Fruit fly (Drosophila melanogaster) whole organism, embryonic: Measurements from ENCODE around the gene CG13481.

Experiments used
- CG10431 ChIP-seq: fragments of 200-800 bp; sonication (Bioruptor generic); optimal IDR thresholded peaks from 3 replicates; lab custom pipeline; 2018; ENCODE audit warnings: missing biosample characterization, mild to moderate bottlenecking, missing genetic modification characterization
- CG11456 ChIP-seq: fragments of 200-800 bp; sonication (Bioruptor generic); IDR thresholded peaks from 3 replicates; pipeline ENCODE4 v1.3.6; 2022; ENCODE audit warnings: missing biosample characterization, missing genetic modification characterization
- CG11504 ChIP-seq: fragments of 200-800 bp; sonication (Bioruptor generic); optimal IDR thresholded peaks from 3 replicates; lab custom pipeline; 2019; ENCODE audit warnings: missing biosample characterization, mild to moderate bottlenecking, missing genetic modification characterization, moderate library complexity
- CG12071 ChIP-seq: fragments of 200-800 bp; sonication (Bioruptor generic); optimal IDR thresholded peaks from 3 replicates; lab custom pipeline; 2018; ENCODE audit warnings: missing biosample characterization, mild to moderate bottlenecking, missing genetic modification characterization
- CG13296 ChIP-seq: fragments of 200-800 bp; sonication (Bioruptor generic); optimal IDR thresholded peaks from 3 replicates; lab custom pipeline; 2018; ENCODE audit warnings: missing biosample characterization, mild to moderate bottlenecking, missing genetic modification characterization
- CG13775 ChIP-seq: fragments of 200-800 bp; sonication (Bioruptor generic); optimal IDR thresholded peaks from 3 replicates; lab custom pipeline; 2017; ENCODE audit warnings: missing biosample characterization, mild to moderate bottlenecking, missing genetic modification characterization
- CG15479 ChIP-seq: fragments of 200-800 bp; sonication (Bioruptor generic); optimal IDR thresholded peaks from 3 replicates; lab custom pipeline; 2019; ENCODE audit warnings: missing biosample characterization, mild to moderate bottlenecking, missing genetic modification characterization, moderate library complexity
- CG1647 ChIP-seq: fragments of 200-800 bp; sonication (Bioruptor generic); optimal IDR thresholded peaks from 3 replicates; lab custom pipeline; 2016; ENCODE audit warnings: missing biosample characterization, missing genetic modification characterization
- CG16813 ChIP-seq: fragments of 200-800 bp; sonication (Bioruptor generic); IDR thresholded peaks from 3 replicates; pipeline ENCODE4 v1.3.6; 2022; ENCODE audit warnings: missing biosample characterization, missing genetic modification characterization; ENCODE audit not compliant: partially characterized antibody
- CG2202 ChIP-seq: fragments of 200-800 bp; sonication (Bioruptor generic); optimal IDR thresholded peaks from 2 replicates; lab custom pipeline; 2018; ENCODE audit warnings: missing biosample characterization, mild to moderate bottlenecking, missing genetic modification characterization
- CG3995 ChIP-seq: fragments of 200-800 bp; sonication (Bioruptor generic); optimal IDR thresholded peaks from 3 replicates; lab custom pipeline; 2016; ENCODE audit warnings: missing biosample characterization, missing genetic modification characterization
- CG6765 ChIP-seq: fragments of 200-800 bp; sonication (Bioruptor generic); optimal IDR thresholded peaks from 3 replicates; lab custom pipeline; 2017; ENCODE audit warnings: missing biosample characterization, mild to moderate bottlenecking, missing genetic modification characterization
- CG7963 ChIP-seq: fragments of 200-800 bp; sonication (Bioruptor generic); IDR thresholded peaks from 3 replicates; pipeline ENCODE4 v1.3.6; 2022; ENCODE audit warnings: missing biosample characterization, missing genetic modification characterization; ENCODE audit not compliant: partially characterized antibody
- CG8290 ChIP-seq, 3 experiments: fragments of 200-800 bp; sonication (Bioruptor generic); optimal IDR thresholded peaks; 2 replicates each; lab custom pipeline; 2016 to 2019; ENCODE audit warnings: missing biosample characterization in 3 of 3, missing genetic modification characterization in 3 of 3, mild to moderate bottlenecking in 2 of 3, moderate library complexity in 1 of 3
- CG8478 ChIP-seq: fragments of >200 bp; optimal IDR thresholded peaks from 2 replicates; lab custom pipeline; 2018
- Dad ChIP-seq: fragments of 200-800 bp; sonication (Bioruptor generic); optimal IDR thresholded peaks from 3 replicates; lab custom pipeline; 2016; ENCODE audit warnings: missing biosample characterization, missing genetic modification characterization
- Fer2 ChIP-seq: fragments of 200-800 bp; sonication (Bioruptor generic); optimal IDR thresholded peaks from 2 replicates; lab custom pipeline; 2018; ENCODE audit warnings: missing biosample characterization, mild to moderate bottlenecking, missing genetic modification characterization, moderate library complexity
- Meics ChIP-seq: fragments of 200-800 bp; sonication (Bioruptor generic); optimal IDR thresholded peaks from 2 replicates; lab custom pipeline; 2017; ENCODE audit warnings: missing biosample characterization, mild to moderate bottlenecking, missing genetic modification characterization
- NK7.1 ChIP-seq: fragments of 200-800 bp; sonication (Bioruptor generic); optimal IDR thresholded peaks from 3 replicates; lab custom pipeline; 2016; ENCODE audit warnings: missing biosample characterization, missing genetic modification characterization
- Nf-YB ChIP-seq: fragments of 200-800 bp; sonication (Bioruptor generic); optimal IDR thresholded peaks from 3 replicates; lab custom pipeline; 2019; ENCODE audit warnings: missing biosample characterization, mild to moderate bottlenecking, missing genetic modification characterization, moderate library complexity
- Rfx ChIP-seq: fragments of 200-800 bp; sonication (Bioruptor generic); IDR thresholded peaks from 2 replicates; pipeline ENCODE4 v1.3.6; 2022; ENCODE audit warnings: missing biosample characterization, missing genetic modification characterization
- Taf1 ChIP-seq: fragments of 200-800 bp; sonication (Bioruptor generic); IDR thresholded peaks from 2 replicates; pipeline ENCODE4 v1.3.6; 2022; ENCODE audit warnings: missing biosample characterization, missing genetic modification characterization
- Vsx1 ChIP-seq: fragments of 200-800 bp; sonication (Bioruptor generic); optimal IDR thresholded peaks from 2 replicates; lab custom pipeline; 2017; ENCODE audit warnings: missing biosample characterization, mild to moderate bottlenecking, missing genetic modification characterization, missing genetic modification reagents
- bigmax ChIP-seq: fragments of 200-800 bp; sonication (Bioruptor generic); optimal IDR thresholded peaks from 2 replicates; lab custom pipeline; 2018; ENCODE audit warnings: missing biosample characterization, mild to moderate bottlenecking, missing genetic modification characterization
- bowl ChIP-seq: fragments of 200-800 bp; sonication (Bioruptor generic); IDR thresholded peaks from 2 replicates; pipeline ENCODE4 v1.3.6; 2022; ENCODE audit warnings: missing biosample characterization, missing genetic modification characterization
- cg ChIP-seq: fragments of 200-800 bp; sonication (Bioruptor generic); optimal IDR thresholded peaks from 3 replicates; lab custom pipeline; 2019; ENCODE audit warnings: missing biosample characterization, mild to moderate bottlenecking, missing genetic modification characterization, moderate library complexity
- chinmo ChIP-seq: fragments of 200-800 bp; sonication (Bioruptor generic); IDR thresholded peaks from 4 replicates; pipeline ENCODE4 v1.3.6; 2022; ENCODE audit warnings: missing biosample characterization, missing genetic modification characterization; ENCODE audit not compliant: partially characterized antibody
- chn ChIP-seq: fragments of 200-800 bp; sonication (Bioruptor generic); optimal IDR thresholded peaks from 2 replicates; lab custom pipeline; 2016; ENCODE audit warnings: missing biosample characterization, missing genetic modification characterization
- da ChIP-seq: fragments of 200-800 bp; sonication (Bioruptor generic); optimal IDR thresholded peaks from 2 replicates; lab custom pipeline; 2016; ENCODE audit warnings: missing biosample characterization, missing genetic modification characterization
- ind ChIP-seq: fragments of 200-800 bp; sonication (Bioruptor generic); optimal IDR thresholded peaks from 3 replicates; lab custom pipeline; 2016; ENCODE audit warnings: missing biosample characterization, missing genetic modification characterization
- inv ChIP-seq: fragments of 200-800 bp; sonication (Bioruptor generic); IDR thresholded peaks from 2 replicates; pipeline ENCODE4 v1.3.6; 2022; ENCODE audit warnings: missing biosample characterization, missing genetic modification characterization; ENCODE audit not compliant: partially characterized antibody
- lola ChIP-seq, 3 experiments: fragments of >200 bp in 2 of 3; fragments of 200-800 bp in 1 of 3; sonication (Bioruptor generic) in 1 of 3; optimal IDR thresholded peaks; 2 replicates each; lab custom pipeline; 2017 to 2019; ENCODE audit warnings: missing biosample characterization in 3 of 3, missing genetic modification characterization in 3 of 3, mild to moderate bottlenecking in 1 of 3, moderate library complexity in 1 of 3
- nerfin-2 ChIP-seq: fragments of 200-800 bp; sonication (Bioruptor generic); IDR thresholded peaks from 2 replicates; pipeline ENCODE4 v1.3.6; 2022; ENCODE audit warnings: missing biosample characterization, missing genetic modification characterization; ENCODE audit not compliant: partially characterized antibody
- org-1 ChIP-seq: fragments of 200-800 bp; sonication (Bioruptor generic); optimal IDR thresholded peaks from 2 replicates; lab custom pipeline; 2017; ENCODE audit warnings: missing biosample characterization, missing genetic modification characterization
- sim ChIP-seq: fragments of 200-800 bp; sonication (Bioruptor generic); IDR thresholded peaks from 2 replicates; pipeline ENCODE4 v1.3.6; 2022; ENCODE audit warnings: missing biosample characterization, missing genetic modification characterization
- ssp ChIP-seq: fragments of 200-800 bp; sonication (Bioruptor generic); IDR thresholded peaks from 2 replicates; pipeline ENCODE4 v1.3.6; 2022; ENCODE audit warnings: missing biosample characterization, missing genetic modification characterization
- stc ChIP-seq: fragments of 200-800 bp; sonication (Bioruptor generic); IDR thresholded peaks from 2 replicates; pipeline ENCODE4 v1.3.6; 2022; ENCODE audit warnings: missing biosample characterization, missing genetic modification characterization
- stwl ChIP-seq: fragments of 200-800 bp; sonication (Bioruptor generic); optimal IDR thresholded peaks from 3 replicates; lab custom pipeline; 2018; ENCODE audit warnings: missing biosample characterization, mild to moderate bottlenecking, missing genetic modification characterization, moderate library complexity
- unpg ChIP-seq: fragments of 200-800 bp; sonication (Bioruptor generic); optimal IDR thresholded peaks from 3 replicates; lab custom pipeline; 2018; ENCODE audit warnings: missing biosample characterization, mild to moderate bottlenecking, missing genetic modification characterization, moderate library complexity
- z ChIP-seq: fragments of 200-800 bp; sonication (Bioruptor generic); IDR thresholded peaks from 3 replicates; pipeline ENCODE4 v1.3.6; 2022; ENCODE audit warnings: missing biosample characterization, missing genetic modification characterization

The CG13481 gene

dm6 chr3L:14321858-14322257 lies 47.6 kb downstream of the CG13481 start (continued):
- TF ChIP-seq Fer2 (no peak), CG11456 (GFP tag; lab: Robert Waterston, UW) (no peak), Vsx1 (GFP tag; lab: Kevin White, UChicago) (no peak), CG7963 (GFP tag; lab: Robert Waterston, UW) (no peak), inv (GFP tag; lab: Robert Waterston, UW) (no peak), CG12071 (GFP tag; lab: Kevin White, UChicago) (no peak), NK7.1 (GFP tag; lab: Kevin White, UChicago) (no peak), CG6765 (GFP tag; lab: Kevin White, UChicago) (no peak), CG8290 (GFP tag; optimal IDR thresholded peaks at IDR 0.05; lab: Kevin White, UChicago) (no peak), CG8290 (tag; optimal IDR thresholded peaks at IDR 0.05; lab: Kevin White, UChicago) (no peak), stwl (tag; lab: Kevin White, UChicago) (no peak), org-1 (GFP tag; lab: Kevin White, UChicago) (no peak), CG11504 (tag; lab: Kevin White, UChicago) (peak; percentile 58), sim (no peak), CG15479 (GFP tag; lab: Kevin White, UChicago) (no peak), nerfin-2 (GFP tag; lab: Robert Waterston, UW) (no peak), Dad (GFP tag; lab: Kevin White, UChicago) (no peak), cg (GFP tag; lab: Kevin White, UChicago) (no peak), bowl (GFP tag; lab: Robert Waterston, UW) (peak; percentile 83), Taf1 (GFP tag; lab: Robert Waterston, UW) (no peak), Meics (no peak), chinmo (GFP tag; lab: Robert Waterston, UW) (0 out of 4 replicates have a peak, but pooled peaks have one; percentile 65)

dm6 chr3L:14321400-14321799 lies 48.1 kb downstream of the CG13481 start:
- no peak for TF ChIP-seq lola (GFP tag; optimal IDR thresholded peaks at IDR 0.05; lab: Kevin White, UChicago)
- TF ChIP-seq CG3995 (GFP tag; lab: Kevin White, UChicago): no peak
- TF ChIP-seq Rfx: no peak
- no peak for TF ChIP-seq bigmax (GFP tag; lab: Kevin White, UChicago)
- TF ChIP-seq CG10431 (GFP tag; lab: Kevin White, UChicago): no peak
- no peak for TF ChIP-seq z (GFP tag; lab: Robert Waterston, UW)
- TF ChIP-seq unpg (GFP tag; lab: Kevin White, UChicago): no peak
- TF ChIP-seq CG13775 (GFP tag; lab: Kevin White, UChicago): no peak
- no peak for TF ChIP-seq chn (GFP tag; lab: Kevin White, UChicago)
- TF ChIP-seq ssp (GFP tag; lab: Robert Waterston, UW): no peak
- TF ChIP-seq ind (GFP tag; lab: Kevin White, UChicago): no peak
- TF ChIP-seq Nf-YB (GFP tag; lab: Kevin White, UChicago): no peak
- no peak for TF ChIP-seq CG13296
- TF ChIP-seq stc (GFP tag; lab: Robert Waterston, UW): no peak
- TF ChIP-seq CG8478: no peak
- no peak for TF ChIP-seq CG1647 (GFP tag; lab: Kevin White, UChicago)
- no peak for TF ChIP-seq CG16813 (GFP tag; lab: Robert Waterston, UW)
- no peak for TF ChIP-seq da
- no peak for TF ChIP-seq CG2202 (tag; lab: Kevin White, UChicago)
